Worm (Caenorhabditis elegans) whole organism, L4 larva: ENCODE data around the gene W10C4.1.
A peak's percentile ranks its signal among the peaks of the same experiment; 100 is the strongest.

Experiments used
- T20F7.1 ChIP-seq: fragments of 200-800 bp; sonication (Bioruptor generic); optimal IDR thresholded peaks from 2 replicates; lab custom pipeline; 2018; ENCODE audit warnings: mild to moderate bottlenecking, missing genetic modification characterization, missing compliant biosample characterization
- T26A8.4 ChIP-seq: fragments of 200-800 bp; sonication (Bioruptor generic); IDR thresholded peaks from 2 replicates; pipeline ENCODE4 v1.3.6; 2022; ENCODE audit warnings: missing genetic modification characterization, missing compliant biosample characterization
- Y48G9A.11 ChIP-seq: fragments of 200-800 bp; sonication (Bioruptor generic); IDR thresholded peaks from 2 replicates; pipeline ENCODE4 v1.3.6; 2022; ENCODE audit warnings: missing genetic modification reagents, missing genetic modification characterization, missing compliant biosample characterization
- aha-1 ChIP-seq: fragments of 150-350 bp; peaks from one replicate; lab custom pipeline; 2014; ENCODE audit warnings: missing biosample characterization, missing genetic modification characterization
- ceh-28 ChIP-seq: fragments of 150-350 bp; optimal IDR thresholded peaks from 2 replicates; lab custom pipeline; 2014; ENCODE audit warnings: missing biosample characterization, missing genetic modification reagents, missing genetic modification characterization
- cey-2 ChIP-seq: sonication (generic microtip); optimal IDR thresholded peaks from 3 replicates; lab custom pipeline; 2017; ENCODE audit warnings: missing genetic modification characterization, mild to moderate bottlenecking, missing compliant biosample characterization, antibody characterized with exemption, borderline replicate concordance; ENCODE audit not compliant: insufficient read depth
- ctbp-1 ChIP-seq: fragments of 200-800 bp; sonication (Bioruptor generic); IDR thresholded peaks from 2 replicates; pipeline ENCODE4 v1.3.6; 2022; ENCODE audit warnings: missing genetic modification reagents, missing genetic modification characterization, missing compliant biosample characterization
- daf-12 ChIP-seq: fragments of 150-350 bp; optimal IDR thresholded peaks from 2 replicates; lab custom pipeline; 2014; ENCODE audit warnings: missing biosample characterization, missing genetic modification reagents, missing genetic modification characterization
- daf-16 ChIP-seq, 3 experiments: sonication (generic microtip); optimal IDR thresholded peaks; 2 replicates each; lab custom pipeline; 2016 to 2017; ENCODE audit warnings: missing genetic modification characterization in 3 of 3, missing genetic modification reagents in 3 of 3, mild to moderate bottlenecking in 2 of 3, missing compliant biosample characterization in 2 of 3, missing biosample characterization in 1 of 3, moderate library complexity in 1 of 3
- dpl-1 ChIP-seq: fragments of 150-350 bp; optimal IDR thresholded peaks from 2 replicates; lab custom pipeline; 2014; ENCODE audit warnings: missing biosample characterization, missing genetic modification reagents, missing genetic modification characterization
- gei-8 ChIP-seq: fragments of 200-800 bp; sonication (Bioruptor generic); optimal IDR thresholded peaks from 2 replicates; lab custom pipeline; 2018; ENCODE audit warnings: mild to moderate bottlenecking, missing genetic modification characterization, missing compliant biosample characterization
- hlh-30 ChIP-seq: sonication (generic microtip); optimal IDR thresholded peaks from 2 replicates; lab custom pipeline; 2017; ENCODE audit warnings: antibody characterized with exemption, mild to moderate bottlenecking, missing genetic modification characterization, missing compliant biosample characterization; ENCODE audit not compliant: insufficient read depth
- hmg-1.1 ChIP-seq: fragments of 200-800 bp; sonication (Bioruptor generic); IDR thresholded peaks from 2 replicates; pipeline ENCODE4 v1.3.6; 2022; ENCODE audit warnings: missing genetic modification reagents, missing genetic modification characterization, missing compliant biosample characterization
- lin-39 ChIP-seq: fragments of 150-350 bp; optimal IDR thresholded peaks from 2 replicates; lab custom pipeline; 2014; ENCODE audit warnings: missing biosample characterization, missing genetic modification reagents, missing genetic modification characterization
- lsy-2 ChIP-seq, 2 experiments: fragments of 150-350 bp in 1 of 2; sonication (generic microtip) in 1 of 2; optimal IDR thresholded peaks; 2 replicates each; lab custom pipeline; 2014 to 2017; ENCODE audit warnings: missing biosample characterization in 2 of 2, missing genetic modification characterization in 2 of 2
- mdt-29 ChIP-seq: fragments of 200-800 bp; sonication (Bioruptor generic); IDR thresholded peaks from 2 replicates; pipeline ENCODE4 v1.3.6; 2022; ENCODE audit warnings: missing genetic modification reagents, missing genetic modification characterization, missing compliant biosample characterization
- nhr-28 ChIP-seq: fragments of 150-350 bp; optimal IDR thresholded peaks from 2 replicates; lab custom pipeline; 2014; ENCODE audit warnings: missing biosample characterization, missing genetic modification characterization
- nhr-42 ChIP-seq: fragments of 200-800 bp; sonication (Bioruptor generic); IDR thresholded peaks from 2 replicates; pipeline ENCODE4 v1.3.6; 2022; ENCODE audit warnings: missing genetic modification characterization, missing compliant biosample characterization
- nhr-77 ChIP-seq: fragments of 150-350 bp; optimal IDR thresholded peaks from 2 replicates; lab custom pipeline; 2014; ENCODE audit warnings: missing biosample characterization, missing genetic modification characterization
- pqm-1 ChIP-seq: sonication (generic microtip); optimal IDR thresholded peaks from 2 replicates; lab custom pipeline; 2017; ENCODE audit warnings: missing biosample characterization, missing genetic modification characterization
- rbr-2 ChIP-seq: sonication (generic microtip); optimal IDR thresholded peaks from 2 replicates; lab custom pipeline; 2016; ENCODE audit warnings: missing genotype, missing genetic modification characterization, missing compliant biosample characterization
- set-16 ChIP-seq: fragments of 200-800 bp; sonication (Bioruptor generic); IDR thresholded peaks from 2 replicates; pipeline ENCODE4 v1.3.6; 2022; ENCODE audit warnings: missing genetic modification reagents, missing genetic modification characterization, missing compliant biosample characterization
- unc-62 ChIP-seq, 3 experiments: fragments of 150-350 bp in 1 of 3; sonication (generic microtip); optimal IDR thresholded peaks in 2 of 3; peaks in 1 of 3; 1 replicate in 1 of 3; 2 replicates in 2 of 3; lab custom pipeline; 2014 to 2017; ENCODE audit warnings: missing biosample characterization in 3 of 3, missing genetic modification characterization in 3 of 3, missing genetic modification reagents in 3 of 3, missing genotype in 1 of 3
- zip-11 ChIP-seq: fragments of 200-800 bp; sonication (Bioruptor generic); IDR thresholded peaks from 2 replicates; pipeline ENCODE4 v1.3.6; 2022; ENCODE audit warnings: missing genetic modification characterization, missing compliant biosample characterization

W10C4.1 gene

ce11 chrIII:191803-192202, 15.1 kb downstream of the W10C4.1 start, which contains the start of gene sec-20:
Gene sec-20 (plus strand): TSS chrIII:192103.
- no peak for TF ChIP-seq unc-62 (GFP tag; optimal IDR thresholded peaks at IDR 0.05 in 1 of 2; lab: Kevin White, UChicago)
- no peak for TF ChIP-seq unc-62 (tag; optimal IDR thresholded peaks at IDR 0.05; lab: Kevin White, UChicago)
- TF ChIP-seq rbr-2 (tag; lab: Kevin White, UChicago), result no peak
- TF ChIP-seq aha-1 (tag; lab: Kevin White, UChicago), result no peak
- no peak for TF ChIP-seq cey-2 (tag; lab: Kevin White, UChicago)

ce11 chrIII:190686-191085, 16.2 kb downstream of the W10C4.1 start, which contains the start of gene cox-17:
Gene cox-17 (plus strand): TSS chrIII:190986.
- TF ChIP-seq ceh-28 (tag; lab: Kevin White, UChicago) (no peak), hlh-30 (tag; lab: Kevin White, UChicago) (no peak), gei-8 (GFP tag; lab: Kevin White, UChicago) (no peak), nhr-42 (GFP tag; lab: Robert Waterston, UW) (peak; percentile 12; the same call in 1 of the 2 replicates), T20F7.1 (no peak)
- TF ChIP-seq, all 104 proteins: peak for 1

- TF ChIP-seq hmg-1.1 (GFP tag; lab: Robert Waterston, UW) (no peak), aha-1 (tag; lab: Kevin White, UChicago) (peak; percentile 79)
Observed at ce11 chrIII:189280-189679, 17.6 kb downstream of the W10C4.1 start.

ce11 chrIII:188426-188888, 18.5 kb downstream of the W10C4.1 start, which contains the start of gene ubc-20:
Gene ubc-20 (plus strand): TSS chrIII:188838.
- no peak for TF ChIP-seq zip-11 (GFP tag; lab: Robert Waterston, UW)
- no peak for TF ChIP-seq lin-39
- peak in 1 of 2 experiments; percentile 26 for TF ChIP-seq lsy-2 (tag; optimal IDR thresholded peaks at IDR 0.05; lab: Kevin White, UChicago)
- TF ChIP-seq ctbp-1 (GFP tag; lab: Robert Waterston, UW), result no peak
- no peak for TF ChIP-seq T26A8.4 (GFP tag; lab: Robert Waterston, UW)
- TF ChIP-seq Y48G9A.11 (GFP tag; lab: Robert Waterston, UW), result peak; percentile 95
- TF ChIP-seq hlh-30 (tag; lab: Kevin White, UChicago), result peak; percentile 62
- peak; percentile 98 for TF ChIP-seq T20F7.1
- no peak for TF ChIP-seq daf-16 (GFP tag; optimal IDR thresholded peaks at IDR 0.05; lab: Kevin White, UChicago)
- TF ChIP-seq daf-16 (tag; optimal IDR thresholded peaks at IDR 0.05; lab: Kevin White, UChicago), result peak; percentile 11
- TF ChIP-seq nhr-77 (tag; lab: Kevin White, UChicago), result peak; percentile 25
- TF ChIP-seq dpl-1, result peak; percentile 15
- no peak for TF ChIP-seq nhr-28 (tag; lab: Kevin White, UChicago)

ce11 chrIII:187829-188228, 19.1 kb downstream of the W10C4.1 start, which contains the start of gene mxl-2:
Gene mxl-2 (minus strand): TSS chrIII:188131.
- TF ChIP-seq set-16 (GFP tag; lab: Robert Waterston, UW) (peak; percentile 75), mdt-29 (no peak)

ce11 chrIII:185909-186308, 21.0 kb downstream of the W10C4.1 start:
- TF ChIP-seq aha-1 (tag; lab: Kevin White, UChicago), result peak; percentile 26

ce11 chrIII:184335-184734, 22.6 kb downstream of the W10C4.1 start:
- peak; percentile 24 for TF ChIP-seq ceh-28 (tag; lab: Kevin White, UChicago)
- no peak for TF ChIP-seq rbr-2 (tag; lab: Kevin White, UChicago)

- TF ChIP-seq nhr-28 (tag; lab: Kevin White, UChicago), result peak; percentile 69
- TF ChIP-seq T20F7.1, result no peak
- TF ChIP-seq nhr-77 (tag; lab: Kevin White, UChicago), result peak; percentile 53
- no peak for TF ChIP-seq daf-12 (tag; lab: Kevin White, UChicago)
- peak; percentile 36 for TF ChIP-seq pqm-1 (tag; lab: Kevin White, UChicago)
Observed at ce11 chrIII:183072-183471, 23.9 kb downstream of the W10C4.1 start.
